Fruit fly (Drosophila melanogaster) whole organism, embryonic: Measurements from ENCODE around the gene Frmd5.
A peak's percentile ranks its signal among the peaks of the same experiment; 100 is the strongest.

ENCODE experiments used
- Aef1 ChIP-seq: fragments of 200-800 bp; sonication (Bioruptor generic); IDR thresholded peaks from 3 replicates; pipeline ENCODE4 v1.3.6; 2022; ENCODE audit warnings: missing biosample characterization, missing genetic modification characterization
- Antp ChIP-seq: fragments of 200-800 bp; sonication (Bioruptor generic); optimal IDR thresholded peaks from 3 replicates; lab custom pipeline; 2016; ENCODE audit warnings: missing biosample characterization, missing genetic modification characterization
- CG1024 ChIP-seq: fragments of 200-800 bp; sonication (Bioruptor generic); IDR thresholded peaks from 2 replicates; pipeline ENCODE4 v1.3.6; 2022; ENCODE audit warnings: missing biosample characterization, missing genetic modification characterization
- CG11696 ChIP-seq: fragments of 200-800 bp; sonication (Bioruptor generic); IDR thresholded peaks from 2 replicates; pipeline ENCODE4 v1.3.6; 2022; ENCODE audit warnings: missing biosample characterization, missing genetic modification characterization
- CG13296 ChIP-seq: fragments of 200-800 bp; sonication (Bioruptor generic); optimal IDR thresholded peaks from 3 replicates; lab custom pipeline; 2018; ENCODE audit warnings: missing biosample characterization, mild to moderate bottlenecking, missing genetic modification characterization
- CG15269 ChIP-seq: fragments of 200-800 bp; sonication (Bioruptor generic); optimal IDR thresholded peaks from 2 replicates; lab custom pipeline; 2018; ENCODE audit warnings: missing biosample characterization, mild to moderate bottlenecking, missing genetic modification characterization, moderate library complexity
- CG15514 ChIP-seq: fragments of 200-800 bp; sonication (Bioruptor generic); optimal IDR thresholded peaks from 3 replicates; lab custom pipeline; 2017; ENCODE audit warnings: missing biosample characterization, missing genetic modification characterization, mild to moderate bottlenecking, moderate library complexity, missing genetic modification reagents
- CG1602 ChIP-seq: fragments of 200-800 bp; sonication (Bioruptor generic); optimal IDR thresholded peaks from 3 replicates; lab custom pipeline; 2016; ENCODE audit warnings: missing biosample characterization, missing genetic modification characterization
- CG1603 ChIP-seq: fragments of 200-800 bp; sonication (Bioruptor generic); optimal IDR thresholded peaks from 2 replicates; lab custom pipeline; 2019; ENCODE audit warnings: missing biosample characterization, mild to moderate bottlenecking, missing genetic modification characterization, moderate library complexity
- CG16813 ChIP-seq: fragments of 200-800 bp; sonication (Bioruptor generic); IDR thresholded peaks from 3 replicates; pipeline ENCODE4 v1.3.6; 2022; ENCODE audit warnings: missing biosample characterization, missing genetic modification characterization; ENCODE audit not compliant: partially characterized antibody
- CG17359 ChIP-seq: fragments of 200-800 bp; sonication (Bioruptor generic); optimal IDR thresholded peaks from 3 replicates; lab custom pipeline; 2018; ENCODE audit warnings: missing biosample characterization, mild to moderate bottlenecking, missing genetic modification characterization, moderate library complexity
- CG2116 ChIP-seq: fragments of 200-800 bp; sonication (Bioruptor generic); optimal IDR thresholded peaks from 3 replicates; lab custom pipeline; 2018; ENCODE audit warnings: missing biosample characterization, mild to moderate bottlenecking, missing genetic modification characterization
- CG2129 ChIP-seq: fragments of 200-800 bp; sonication (Bioruptor generic); IDR thresholded peaks from 2 replicates; pipeline ENCODE4 v1.3.6; 2022; ENCODE audit warnings: missing biosample characterization, missing genetic modification characterization; ENCODE audit not compliant: partially characterized antibody
- CG32772 ChIP-seq: fragments of 200-800 bp; sonication (Bioruptor generic); IDR thresholded peaks from 2 replicates; pipeline ENCODE4 v1.3.6; 2022; ENCODE audit warnings: missing biosample characterization, missing genetic modification characterization
- CG4404 ChIP-seq: fragments of 200-800 bp; sonication (Bioruptor generic); IDR thresholded peaks from 2 replicates; pipeline ENCODE4 v1.3.6; 2022; ENCODE audit warnings: missing biosample characterization, missing genetic modification characterization
- CG5245 ChIP-seq: fragments of 200-800 bp; sonication (Bioruptor generic); optimal IDR thresholded peaks from 3 replicates; lab custom pipeline; 2016; ENCODE audit warnings: missing biosample characterization, missing genetic modification characterization
- CG6791 ChIP-seq: fragments of 200-800 bp; sonication (Bioruptor generic); IDR thresholded peaks from 3 replicates; pipeline ENCODE4 v1.3.6; 2022; ENCODE audit warnings: missing biosample characterization, missing genetic modification characterization; ENCODE audit not compliant: partially characterized antibody
- CG7556 ChIP-seq: fragments of 200-800 bp; sonication (Bioruptor generic); optimal IDR thresholded peaks from 2 replicates; lab custom pipeline; 2017; ENCODE audit warnings: missing biosample characterization, mild to moderate bottlenecking, missing genetic modification characterization
- CG7987 ChIP-seq: fragments of 200-800 bp; sonication (Bioruptor generic); optimal IDR thresholded peaks from 2 replicates; lab custom pipeline; 2018; ENCODE audit warnings: missing biosample characterization, mild to moderate bottlenecking, missing genetic modification characterization, moderate library complexity
- Dek ChIP-seq: fragments of 200-800 bp; sonication (Bioruptor generic); optimal IDR thresholded peaks from 3 replicates; lab custom pipeline; 2019; ENCODE audit warnings: missing biosample characterization, mild to moderate bottlenecking, missing genetic modification characterization, moderate library complexity
- Drgx ChIP-seq: fragments of 200-800 bp; sonication (Bioruptor generic); IDR thresholded peaks from 2 replicates; pipeline ENCODE4 v1.3.6; 2022; ENCODE audit warnings: missing biosample characterization, missing genetic modification characterization
- Ets97D ChIP-seq: fragments of 200-800 bp; sonication (Bioruptor generic); optimal IDR thresholded peaks from 3 replicates; lab custom pipeline; 2016; ENCODE audit warnings: missing biosample characterization, missing genetic modification characterization
- Fer2 ChIP-seq: fragments of 200-800 bp; sonication (Bioruptor generic); optimal IDR thresholded peaks from 2 replicates; lab custom pipeline; 2018; ENCODE audit warnings: missing biosample characterization, mild to moderate bottlenecking, missing genetic modification characterization, moderate library complexity
- H2.0 ChIP-seq: fragments of 200-800 bp; sonication (Bioruptor generic); IDR thresholded peaks from 2 replicates; pipeline ENCODE4 v1.3.6; 2022; ENCODE audit warnings: missing biosample characterization, missing genetic modification characterization
- HLHmδ ChIP-seq: fragments of 200-800 bp; sonication (Bioruptor generic); optimal IDR thresholded peaks from 2 replicates; lab custom pipeline; 2018; ENCODE audit warnings: missing biosample characterization, mild to moderate bottlenecking, missing genetic modification characterization, moderate library complexity
- Hmr ChIP-seq: fragments of 200-800 bp; sonication (Bioruptor generic); optimal IDR thresholded peaks from 3 replicates; lab custom pipeline; 2017; ENCODE audit warnings: mild to moderate bottlenecking, missing biosample characterization, missing genetic modification reagents, missing genetic modification characterization
- Nf-YA ChIP-seq: fragments of 200-800 bp; sonication (Bioruptor generic); IDR thresholded peaks from 2 replicates; pipeline ENCODE4 v1.3.6; 2022; ENCODE audit warnings: missing biosample characterization, missing genetic modification characterization
- Ptx1 ChIP-seq: fragments of 200-800 bp; sonication (Bioruptor generic); IDR thresholded peaks from 2 replicates; pipeline ENCODE4 v1.3.6; 2022; ENCODE audit warnings: missing biosample characterization, missing genetic modification characterization
- Rfx ChIP-seq: fragments of 200-800 bp; sonication (Bioruptor generic); IDR thresholded peaks from 2 replicates; pipeline ENCODE4 v1.3.6; 2022; ENCODE audit warnings: missing biosample characterization, missing genetic modification characterization
- Sox100B ChIP-seq: fragments of 200-800 bp; sonication (Bioruptor generic); optimal IDR thresholded peaks from 3 replicates; lab custom pipeline; 2018; ENCODE audit warnings: missing biosample characterization, mild to moderate bottlenecking, missing genetic modification characterization
- Taf1 ChIP-seq: fragments of 200-800 bp; sonication (Bioruptor generic); IDR thresholded peaks from 2 replicates; pipeline ENCODE4 v1.3.6; 2022; ENCODE audit warnings: missing biosample characterization, missing genetic modification characterization
- Xbp1 ChIP-seq: fragments of 200-800 bp; sonication (Bioruptor generic); optimal IDR thresholded peaks from 3 replicates; lab custom pipeline; 2016; ENCODE audit warnings: missing biosample characterization, mild to moderate bottlenecking, missing genetic modification characterization
- bigmax ChIP-seq: fragments of 200-800 bp; sonication (Bioruptor generic); optimal IDR thresholded peaks from 2 replicates; lab custom pipeline; 2018; ENCODE audit warnings: missing biosample characterization, mild to moderate bottlenecking, missing genetic modification characterization
- cwo ChIP-seq: fragments of 200-800 bp; sonication (Bioruptor generic); optimal IDR thresholded peaks from 3 replicates; lab custom pipeline; 2017; ENCODE audit warnings: missing biosample characterization, missing genetic modification characterization, mild to moderate bottlenecking, moderate library complexity, missing genetic modification reagents
- dmrt11E ChIP-seq: fragments of 200-800 bp; sonication (Bioruptor generic); optimal IDR thresholded peaks from 3 replicates; lab custom pipeline; 2018; ENCODE audit warnings: missing biosample characterization, mild to moderate bottlenecking, missing genetic modification characterization, moderate library complexity
- fd3F ChIP-seq: fragments of 200-800 bp; sonication (Bioruptor generic); optimal IDR thresholded peaks from 2 replicates; lab custom pipeline; 2018; ENCODE audit warnings: missing biosample characterization, mild to moderate bottlenecking, missing genetic modification characterization, moderate library complexity
- gsb ChIP-seq: fragments of 200-800 bp; sonication (Bioruptor generic); IDR thresholded peaks from 2 replicates; pipeline ENCODE4 v1.3.6; 2022; ENCODE audit warnings: missing biosample characterization, missing genetic modification characterization
- hkb ChIP-seq, 2 experiments: fragments of 200-800 bp in 1 of 2; fragments of >200 bp in 1 of 2; sonication (Bioruptor generic) in 1 of 2; IDR thresholded peaks in 1 of 2; optimal IDR thresholded peaks in 1 of 2; 2 replicates each; pipeline versions ENCODE4 v1.3.6 to Lab custom; 2017 to 2022; ENCODE audit warnings: missing biosample characterization in 1 of 2, missing genetic modification characterization in 1 of 2
- maf-S ChIP-seq: fragments of 200-800 bp; sonication (Bioruptor generic); optimal IDR thresholded peaks from 2 replicates; lab custom pipeline; 2016; ENCODE audit warnings: missing biosample characterization, missing genetic modification characterization
- mam ChIP-seq: fragments of 200-800 bp; sonication (Bioruptor generic); optimal IDR thresholded peaks from 3 replicates; lab custom pipeline; 2016; ENCODE audit warnings: missing biosample characterization, missing genetic modification characterization
- prd ChIP-seq, 3 experiments: fragments of >200 bp in 2 of 3; fragments of 200-800 bp in 1 of 3; sonication (Bioruptor generic) in 1 of 3; optimal IDR thresholded peaks in 2 of 3; IDR thresholded peaks in 1 of 3; 2 replicates in 2 of 3; 3 replicates in 1 of 3; pipeline versions ENCODE4 v1.3.6 to Lab custom; 2017 to 2022; ENCODE audit warnings: missing biosample characterization in 1 of 3, missing genetic modification characterization in 1 of 3
- ranshi ChIP-seq: fragments of 200-800 bp; sonication (Bioruptor generic); IDR thresholded peaks from 2 replicates; pipeline ENCODE4 v1.3.6; 2022; ENCODE audit warnings: missing biosample characterization, missing genetic modification characterization
- salm ChIP-seq: fragments of 200-800 bp; sonication (Bioruptor generic); optimal IDR thresholded peaks from 2 replicates; lab custom pipeline; 2018; ENCODE audit warnings: missing biosample characterization, mild to moderate bottlenecking, missing genetic modification characterization
- schlank ChIP-seq: fragments of 200-800 bp; sonication (Bioruptor generic); optimal IDR thresholded peaks from 2 replicates; lab custom pipeline; 2018; ENCODE audit warnings: missing biosample characterization, mild to moderate bottlenecking, missing genetic modification characterization
- sens ChIP-seq: fragments of 200-800 bp; sonication (Bioruptor generic); peaks from one replicate; lab custom pipeline; 2016; ENCODE audit warnings: missing biosample characterization, missing genetic modification characterization
- sim ChIP-seq: fragments of 200-800 bp; sonication (Bioruptor generic); IDR thresholded peaks from 2 replicates; pipeline ENCODE4 v1.3.6; 2022; ENCODE audit warnings: missing biosample characterization, missing genetic modification characterization
- stc ChIP-seq: fragments of 200-800 bp; sonication (Bioruptor generic); IDR thresholded peaks from 2 replicates; pipeline ENCODE4 v1.3.6; 2022; ENCODE audit warnings: missing biosample characterization, missing genetic modification characterization
- tin ChIP-seq: fragments of 200-800 bp; sonication (Bioruptor generic); optimal IDR thresholded peaks from 3 replicates; lab custom pipeline; 2016; ENCODE audit warnings: missing biosample characterization, missing genetic modification characterization
- yki ChIP-seq: fragments of >200 bp; optimal IDR thresholded peaks from 3 replicates; lab custom pipeline; 2018

Frmd5 gene

DNA sequence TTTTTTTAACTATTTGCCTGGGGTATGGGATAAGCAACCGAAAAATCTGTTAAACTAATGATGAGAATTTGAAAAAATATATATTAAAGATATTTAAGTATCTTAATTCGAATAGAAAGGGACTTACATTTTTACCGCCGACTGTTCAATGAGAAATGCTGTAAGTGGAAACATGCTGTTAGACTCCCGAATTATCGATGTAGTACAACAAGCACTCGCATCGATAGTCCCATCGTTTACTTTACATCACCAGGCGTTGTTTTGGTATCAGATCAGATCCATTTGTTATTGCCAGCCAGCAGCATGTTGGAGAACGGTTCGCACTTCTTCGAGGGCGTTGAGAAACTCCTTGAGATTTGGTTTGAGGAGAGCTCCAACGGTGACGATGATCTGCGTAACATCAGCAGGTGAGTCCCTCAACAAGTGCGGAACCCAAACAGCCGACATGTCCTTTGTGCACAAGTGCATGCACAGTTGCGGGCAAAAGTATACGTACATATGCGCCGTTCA lies 5.0 kb upstream of the Frmd5 start, which contains the start of gene SamDC (continued):
- TF ChIP-seq CG17359 (tag; lab: Kevin White, UChicago), result peak; percentile 23
- peak; percentile 72 for TF ChIP-seq CG15269
- TF ChIP-seq dmrt11E, result peak; percentile 38
- peak; percentile 60 for TF ChIP-seq CG2116 (GFP tag; lab: Kevin White, UChicago)
- TF ChIP-seq HLHmδ (GFP tag; lab: Kevin White, UChicago), result peak; percentile 46
- no peak for TF ChIP-seq CG32772 (GFP tag; lab: Robert Waterston, UW)
- peak; percentile 95 for TF ChIP-seq CG1024 (GFP tag; lab: Robert Waterston, UW)
- peak; percentile 68 for TF ChIP-seq Dek
- peak; percentile 39 for TF ChIP-seq CG1602 (GFP tag; lab: Kevin White, UChicago)
- TF ChIP-seq sens, result peak; percentile 84
- TF ChIP-seq Sox100B (GFP tag; lab: Kevin White, UChicago), result peak; percentile 17
- TF ChIP-seq CG6791 (GFP tag; lab: Robert Waterston, UW), result peak; percentile 87
- TF ChIP-seq Ets97D, result peak; percentile 42
- TF ChIP-seq maf-S (GFP tag; lab: Kevin White, UChicago), result no peak
- TF ChIP-seq bigmax (GFP tag; lab: Kevin White, UChicago), result peak; percentile 46
- peak; percentile 57; the same call in 1 of the 2 replicates for TF ChIP-seq CG2129 (GFP tag; lab: Robert Waterston, UW)
- 0 out of 2 replicates have a peak, but pooled peaks have one; percentile 15 for TF ChIP-seq Taf1 (GFP tag; lab: Robert Waterston, UW)
- peak; percentile 54 for TF ChIP-seq mam (GFP tag; lab: Kevin White, UChicago)
- TF ChIP-seq yki (lab: Kevin White, UChicago), result no peak
- peak; percentile 75 for TF ChIP-seq Hmr
- TF ChIP-seq CG1603 (tag; lab: Kevin White, UChicago), result peak; percentile 79
- no peak for TF ChIP-seq prd (optimal IDR thresholded peaks at IDR 0.05; lab: Kevin White, UChicago)
- TF ChIP-seq prd (GFP tag; IDR thresholded peaks at IDR 0.05; lab: Robert Waterston, UW), result no peak; the same call in 1 of the 3 replicates
- peak; percentile 35 for TF ChIP-seq schlank (tag; lab: Kevin White, UChicago)
- peak; percentile 21 for TF ChIP-seq CG7987
- no peak; the same call in 1 of the 2 replicates for TF ChIP-seq Drgx
- no peak for TF ChIP-seq hkb (optimal IDR thresholded peaks at IDR 0.05; lab: Kevin White, UChicago)
- TF ChIP-seq hkb (GFP tag; IDR thresholded peaks at IDR 0.05; lab: Robert Waterston, UW), result peak; percentile 53; the same call in 1 of the 2 replicates
- TF ChIP-seq gsb (GFP tag; lab: Robert Waterston, UW), result no peak
- peak; percentile 51 for TF ChIP-seq Xbp1 (GFP tag; lab: Kevin White, UChicago)
- TF ChIP-seq CG11696, result peak; percentile 90
- TF ChIP-seq CG16813 (GFP tag; lab: Robert Waterston, UW), result peak; percentile 81
- peak; percentile 14 for TF ChIP-seq salm
- TF ChIP-seq fd3F (GFP tag; lab: Kevin White, UChicago), result peak; percentile 25
- TF ChIP-seq ranshi, result no peak
- no peak for TF ChIP-seq CG4404 (GFP tag; lab: Robert Waterston, UW)
- no peak for TF ChIP-seq CG13296
- peak; percentile 13 for TF ChIP-seq tin (GFP tag; lab: Kevin White, UChicago)
- TF ChIP-seq H2.0, result no peak
- peak; percentile 69 for TF ChIP-seq Rfx (GFP tag; lab: Robert Waterston, UW)
- peak; percentile 44 for TF ChIP-seq Ptx1 (GFP tag; lab: Robert Waterston, UW)
- peak; percentile 24; the same call in 1 of the 3 replicates for TF ChIP-seq Aef1 (GFP tag; lab: Robert Waterston, UW)
- no peak for TF ChIP-seq sim
- no peak for TF ChIP-seq Nf-YA (GFP tag; lab: Robert Waterston, UW)
- peak; percentile 43 for TF ChIP-seq Antp (GFP tag; lab: Kevin White, UChicago)
- no peak for TF ChIP-seq Fer2 (tag; lab: Kevin White, UChicago)
- no peak for TF ChIP-seq cwo
- peak; percentile 64; the same call in 1 of the 2 replicates for TF ChIP-seq stc (GFP tag; lab: Robert Waterston, UW)
- TF ChIP-seq CG7556 (GFP tag; lab: Kevin White, UChicago), result peak; percentile 21
- peak; percentile 80 for TF ChIP-seq CG15514 (GFP tag; lab: Kevin White, UChicago)
- TF ChIP-seq CG5245, result peak; percentile 14
